Worm (Caenorhabditis elegans): ENCODE measurements around the gene T26C12.3.
"Not testable (repeated sequence)": the region's sequence is repeated elsewhere in the genome, so short reads cannot be mapped to it uniquely, and the experiment has no call there.

The T26C12.3 gene

DNA sequence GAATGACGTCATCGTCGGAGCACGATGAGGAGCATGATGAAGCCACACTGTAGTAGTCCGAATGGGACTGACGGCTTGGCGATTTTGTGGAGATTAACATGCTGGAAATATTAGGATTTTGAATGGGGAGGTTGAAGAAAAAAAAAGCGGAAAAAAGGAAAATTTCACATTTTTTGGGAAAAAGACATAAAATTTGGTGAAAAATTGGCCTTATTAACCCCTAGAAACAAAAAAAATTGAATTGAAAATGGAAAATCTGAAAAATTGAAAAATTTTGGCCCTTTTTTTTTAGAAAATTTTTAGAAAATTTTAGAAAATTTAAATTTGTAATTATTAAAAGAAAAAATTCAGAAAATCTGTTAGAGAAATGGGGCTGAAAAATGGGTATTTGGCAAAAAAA lies at the start of gene T26C12.3:
Gene T26C12.3 (minus strand): TSS at position 101 of the 400 bp plus-strand sequence.
- TF ChIP-seq unc-62 (GFP tag; optimal IDR thresholded peaks at IDR 0.05), result no peak

DNA sequence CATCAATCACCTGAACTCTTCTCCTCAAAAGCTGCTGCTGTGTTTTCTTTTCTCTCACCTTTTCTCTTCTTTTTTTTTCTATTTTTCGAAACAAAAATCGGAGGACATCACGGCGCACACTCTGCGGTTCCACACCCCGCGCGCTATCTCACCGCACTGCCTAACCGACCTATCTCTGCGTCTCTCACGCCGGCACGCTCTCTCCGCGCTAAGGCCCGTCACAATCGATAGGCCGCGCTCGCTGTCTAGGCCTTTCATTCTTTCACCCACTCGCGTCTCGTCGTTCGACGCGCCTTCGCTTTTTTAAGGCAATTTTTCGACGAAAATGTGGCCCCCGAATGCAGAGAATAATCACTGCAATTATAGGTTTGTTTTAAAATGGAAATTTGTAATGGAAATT lies 38.0 kb upstream of the T26C12.3 start, which contains the start of gene zip-11:
Gene zip-11 (plus strand): TSS at position 34 of the 400 bp plus-strand sequence.
- no peak for TF ChIP-seq unc-62 (GFP tag; optimal IDR thresholded peaks at IDR 0.05)

DNA sequence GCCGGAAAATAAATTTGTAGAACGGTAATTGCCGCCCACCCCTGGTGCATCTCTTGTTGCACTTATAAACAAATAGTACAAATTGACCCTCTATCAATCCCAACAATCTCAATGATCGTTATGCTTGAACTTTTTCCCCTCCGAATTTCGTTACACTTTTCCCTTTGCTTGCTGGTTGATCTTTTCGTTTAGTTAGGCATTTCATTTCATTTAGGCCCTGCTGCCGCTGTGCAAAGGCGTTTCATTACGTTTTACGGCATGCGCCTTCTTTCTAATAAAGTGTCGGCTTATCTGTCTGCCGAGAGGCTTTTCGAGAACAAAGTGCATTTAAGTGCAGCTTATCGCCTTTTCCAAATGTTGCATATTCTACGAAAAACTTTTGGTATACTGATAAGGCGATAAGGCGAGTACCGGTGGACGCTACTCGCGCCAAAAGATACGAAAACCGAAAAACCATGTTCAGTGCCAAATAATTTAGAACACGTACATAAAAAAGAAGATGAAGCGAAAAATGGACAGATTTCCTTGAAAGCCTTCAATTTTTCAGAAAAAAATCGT lies 37.5 kb upstream of the T26C12.3 start:
- no peak for TF ChIP-seq unc-62 (GFP tag; optimal IDR thresholded peaks at IDR 0.05)

DNA sequence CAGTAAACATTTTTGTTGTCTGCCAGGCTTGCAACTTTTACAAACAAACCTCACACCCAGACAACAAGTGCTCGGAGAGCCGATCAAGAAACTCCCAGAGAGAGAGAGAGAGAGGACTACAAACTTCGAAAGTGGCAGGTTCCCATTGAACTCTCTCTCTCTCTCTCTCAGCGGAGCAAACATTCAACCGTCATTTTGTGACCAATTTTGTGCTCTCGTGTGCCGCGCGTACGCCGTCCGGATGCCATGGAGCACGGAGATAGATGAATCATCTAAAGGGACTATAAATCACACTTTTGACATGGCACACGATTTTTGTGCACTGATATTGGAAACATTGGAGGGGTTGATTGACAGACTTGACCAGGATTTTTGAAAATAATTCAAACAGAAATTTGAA lies 35.7 kb upstream of the T26C12.3 start:
- no peak for TF ChIP-seq unc-62 (GFP tag; optimal IDR thresholded peaks at IDR 0.05)

DNA sequence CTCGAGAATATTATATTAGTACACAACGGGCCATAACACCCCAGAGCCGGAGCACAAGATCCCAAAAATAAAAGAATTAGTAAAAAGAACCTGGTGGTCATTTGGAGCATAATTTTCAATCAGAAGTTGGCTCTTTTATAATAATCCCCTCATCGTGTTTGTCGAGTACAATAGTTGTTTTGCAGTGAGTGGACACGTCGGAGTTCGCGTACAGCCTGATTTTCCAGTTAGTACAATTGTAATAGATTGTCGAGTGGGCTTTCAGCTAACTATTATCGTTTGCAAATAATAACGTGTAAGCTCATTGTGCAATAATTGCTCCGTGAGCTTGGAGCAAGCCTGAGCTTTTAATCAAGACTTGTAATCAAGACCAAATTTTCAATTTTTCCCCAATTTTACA lies 34.3 kb upstream of the T26C12.3 start, which contains the start of gene W08E12.9:
Gene W08E12.9 (minus strand): TSS at position 101 of the 400 bp plus-strand sequence.
- TF ChIP-seq unc-62 (GFP tag; optimal IDR thresholded peaks at IDR 0.05), result no peak

DNA sequence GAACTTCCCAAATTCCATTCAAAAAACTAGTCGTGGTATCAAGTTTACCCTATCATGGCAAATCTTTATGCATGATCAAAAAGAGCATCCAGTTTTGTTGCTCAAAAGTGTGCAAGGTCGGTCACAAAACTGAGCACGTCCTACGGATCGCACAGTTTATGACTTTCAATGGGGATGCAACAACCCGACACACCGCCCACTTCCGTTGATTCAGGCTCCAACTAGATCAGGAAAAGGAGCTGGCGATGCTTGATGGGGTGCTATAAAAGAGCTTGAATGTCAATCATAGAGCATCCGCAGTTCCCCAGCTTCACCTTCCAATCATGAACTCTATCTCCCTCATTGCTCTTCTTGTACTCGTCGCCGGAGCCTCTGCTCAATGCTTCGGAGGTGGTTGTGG lies 32.4 kb upstream of the T26C12.3 start, which contains the start of gene W08E12.2:
Gene W08E12.2 (plus strand): TSS at position 301 of the 400 bp plus-strand sequence.
- TF ChIP-seq unc-62 (GFP tag; optimal IDR thresholded peaks at IDR 0.05), result no peak

DNA sequence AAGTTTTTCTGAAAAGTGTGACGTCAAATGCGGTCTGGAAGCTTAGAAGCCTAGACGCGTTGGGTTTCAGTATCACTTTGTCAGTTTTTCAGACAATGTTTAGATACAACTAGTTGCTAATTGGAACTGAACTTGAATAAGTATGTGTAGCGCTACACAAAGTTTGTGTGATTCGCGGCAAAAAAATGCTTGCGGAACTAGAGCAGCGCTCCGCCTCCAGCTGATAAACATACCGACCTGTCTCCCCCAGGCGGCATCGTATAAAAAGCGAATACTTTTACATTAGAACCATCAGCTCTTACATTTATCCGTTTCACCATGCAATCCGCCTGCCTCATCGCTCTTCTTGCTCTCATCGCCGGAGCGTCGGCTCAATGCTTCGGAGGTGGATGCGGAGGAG lies 30.5 kb upstream of the T26C12.3 start, which contains the start of gene idpp-12:
Gene idpp-12 (plus strand): TSS at position 301 of the 400 bp plus-strand sequence.
- not testable (repeated sequence) for TF ChIP-seq unc-62 (GFP tag; optimal IDR thresholded peaks at IDR 0.05)

DNA sequence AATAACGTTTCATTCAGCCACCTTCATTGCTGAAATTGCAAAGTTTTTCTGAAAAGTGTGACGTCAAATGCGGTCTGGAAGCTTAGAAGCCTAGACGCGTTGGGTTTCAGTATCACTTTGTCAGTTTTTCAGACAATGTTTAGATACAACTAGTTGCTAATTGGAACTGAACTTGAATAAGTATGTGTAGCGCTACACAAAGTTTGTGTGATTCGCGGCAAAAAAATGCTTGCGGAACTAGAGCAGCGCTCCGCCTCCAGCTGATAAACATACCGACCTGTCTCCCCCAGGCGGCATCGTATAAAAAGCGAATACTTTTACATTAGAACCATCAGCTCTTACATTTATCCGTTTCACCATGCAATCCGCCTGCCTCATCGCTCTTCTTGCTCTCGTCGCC lies 28.9 kb upstream of the T26C12.3 start, which contains the start of gene W08E12.4:
Gene W08E12.4 (plus strand): TSS at position 301 of the 400 bp plus-strand sequence.
- TF ChIP-seq unc-62 (GFP tag; optimal IDR thresholded peaks at IDR 0.05), result not testable (repeated sequence)

DNA sequence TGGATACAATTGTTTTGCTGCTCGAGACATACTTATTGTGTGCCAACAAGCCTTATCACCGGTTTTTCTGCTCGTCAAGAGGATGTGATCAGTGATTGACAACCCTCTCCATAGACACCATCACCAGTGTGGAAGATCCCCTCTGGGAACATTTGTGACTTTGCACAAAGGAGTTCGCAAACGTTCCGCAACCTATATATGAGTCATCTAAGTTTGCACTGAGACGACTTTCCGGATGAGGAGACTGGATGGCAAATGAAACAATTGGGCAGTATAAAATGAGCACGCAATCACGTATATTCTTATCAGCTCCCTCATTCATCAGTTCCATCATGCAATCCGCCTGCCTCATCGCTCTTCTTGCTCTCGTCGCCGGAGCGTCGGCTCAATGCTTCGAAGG lies 27.3 kb upstream of the T26C12.3 start, which contains the start of gene W08E12.5:
Gene W08E12.5 (plus strand): TSS at position 301 of the 400 bp plus-strand sequence.
- TF ChIP-seq unc-62 (GFP tag; optimal IDR thresholded peaks at IDR 0.05), result no peak

DNA sequence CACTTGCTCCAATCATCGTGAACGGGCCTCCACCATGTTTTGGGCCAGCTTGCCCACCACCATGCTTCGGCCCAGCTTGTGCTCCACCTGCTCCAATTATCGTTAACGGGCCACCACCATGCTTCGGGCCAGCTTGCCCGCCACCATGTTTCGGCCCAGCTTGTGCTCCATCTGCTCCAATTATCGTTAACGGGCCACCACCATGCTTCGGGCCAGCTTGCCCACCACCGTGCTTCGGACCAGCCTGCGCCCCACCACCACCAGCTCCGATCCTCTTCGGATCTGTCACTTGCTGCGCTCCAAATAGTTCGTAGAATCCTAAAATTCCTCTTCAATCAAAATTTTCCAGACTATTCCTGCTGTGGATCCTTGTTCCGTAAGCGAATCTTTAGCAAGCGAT lies 26.0 kb upstream of the T26C12.3 start:
- TF ChIP-seq unc-62 (GFP tag; optimal IDR thresholded peaks at IDR 0.05), result no peak

DNA sequence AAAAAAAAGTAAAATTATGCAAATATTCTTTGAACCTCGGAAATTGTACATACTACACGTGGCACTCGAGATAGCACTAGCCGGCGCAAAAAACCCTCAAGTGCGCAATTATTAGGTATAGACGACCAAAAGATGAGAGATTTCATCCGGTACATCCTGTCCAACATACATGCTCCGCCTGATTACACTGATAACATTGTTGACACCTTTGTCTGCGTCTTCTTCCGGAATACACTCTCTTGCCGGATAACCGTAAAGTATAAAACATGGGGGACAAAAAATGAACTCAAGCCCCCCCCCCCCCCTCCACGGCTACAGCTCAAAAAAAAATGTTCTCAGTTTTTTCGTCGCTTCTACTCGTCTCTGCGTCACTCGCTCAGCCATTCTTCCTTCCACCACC lies 25.1 kb upstream of the T26C12.3 start, which contains the start of gene W08E12.6:
Gene W08E12.6 (plus strand): TSS at position 301 of the 400 bp plus-strand sequence.
- no peak for TF ChIP-seq unc-62 (GFP tag; optimal IDR thresholded peaks at IDR 0.05)

DNA sequence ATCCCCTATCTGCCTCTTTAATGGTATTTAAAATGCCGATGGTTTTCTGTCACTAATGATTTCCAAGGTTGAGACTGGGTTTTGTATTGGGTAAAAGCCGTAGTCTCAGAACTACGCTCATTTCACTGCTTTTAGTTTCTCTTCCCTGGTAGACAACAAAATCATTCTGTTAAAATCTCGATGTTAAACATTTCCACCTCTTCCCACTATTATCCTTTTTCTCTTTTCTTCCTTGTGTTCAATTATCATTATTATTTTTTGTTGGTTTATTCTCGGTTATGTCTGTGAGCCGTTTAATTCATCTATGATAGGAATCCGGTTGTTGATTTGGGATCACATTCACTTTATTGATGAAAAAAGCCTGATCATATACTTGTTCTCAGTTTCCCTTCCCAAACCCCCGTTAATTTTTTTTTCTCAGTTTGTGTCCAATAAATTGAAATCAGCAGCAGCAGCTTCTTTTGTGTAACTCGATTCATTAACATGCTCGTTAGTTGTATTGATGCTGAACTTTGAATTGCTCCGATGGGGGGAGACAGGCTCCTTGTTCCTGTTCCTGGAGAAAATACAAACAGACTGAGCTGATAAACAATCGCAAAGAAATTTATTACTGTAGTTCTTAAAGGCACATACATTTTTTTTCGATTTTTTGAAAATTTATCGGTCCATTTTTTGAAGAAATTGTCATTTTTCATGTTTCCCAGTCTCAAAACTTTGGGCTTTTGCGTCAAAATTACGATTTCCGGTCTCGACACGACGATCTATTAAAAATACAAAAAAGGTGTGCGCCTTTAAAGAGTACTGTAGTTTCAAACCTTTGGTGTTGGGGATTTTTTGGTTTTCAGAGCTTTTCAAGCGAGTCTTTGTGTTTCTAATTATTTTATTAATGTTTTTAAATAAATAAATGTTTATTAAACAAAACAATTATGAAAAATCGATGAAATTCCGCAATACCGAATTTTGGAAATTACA lies 23.7 kb upstream of the T26C12.3 start:
- no peak for TF ChIP-seq unc-62 (GFP tag; optimal IDR thresholded peaks at IDR 0.05)

DNA sequence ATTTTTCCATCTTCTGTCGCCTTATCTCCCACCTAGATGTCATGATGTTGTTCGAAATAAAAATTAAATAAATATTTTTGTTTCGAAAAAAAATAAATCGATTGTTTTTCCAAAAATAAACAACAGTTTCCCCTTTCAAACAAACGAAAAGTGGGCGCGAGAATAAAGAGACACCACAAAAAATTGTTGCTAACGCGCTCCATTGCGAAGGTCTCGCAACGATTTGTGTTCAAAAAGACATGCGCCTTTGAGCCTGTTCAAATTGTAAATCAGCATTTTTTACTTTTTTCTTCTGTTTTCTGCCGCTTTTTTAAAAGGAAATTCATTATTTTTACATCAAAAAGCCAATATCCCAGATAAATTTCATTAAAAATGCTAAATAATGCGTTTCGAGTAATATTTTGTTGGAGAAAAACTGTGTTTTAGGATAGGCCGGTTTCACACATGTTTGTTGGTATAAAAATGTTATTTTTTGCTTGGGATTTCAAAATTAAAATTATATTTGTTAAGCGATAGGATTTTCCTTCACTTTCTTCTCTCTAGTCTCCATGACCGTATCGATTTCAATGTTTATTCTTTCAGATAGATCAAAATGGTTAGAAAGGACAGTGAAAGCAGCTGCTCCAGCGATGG lies 21.5 kb upstream of the T26C12.3 start, which contains the start of gene W08E12.7:
Gene W08E12.7 (plus strand): TSS at position 583 of the 633 bp plus-strand sequence.
- no peak for TF ChIP-seq unc-62 (GFP tag; optimal IDR thresholded peaks at IDR 0.05)

DNA sequence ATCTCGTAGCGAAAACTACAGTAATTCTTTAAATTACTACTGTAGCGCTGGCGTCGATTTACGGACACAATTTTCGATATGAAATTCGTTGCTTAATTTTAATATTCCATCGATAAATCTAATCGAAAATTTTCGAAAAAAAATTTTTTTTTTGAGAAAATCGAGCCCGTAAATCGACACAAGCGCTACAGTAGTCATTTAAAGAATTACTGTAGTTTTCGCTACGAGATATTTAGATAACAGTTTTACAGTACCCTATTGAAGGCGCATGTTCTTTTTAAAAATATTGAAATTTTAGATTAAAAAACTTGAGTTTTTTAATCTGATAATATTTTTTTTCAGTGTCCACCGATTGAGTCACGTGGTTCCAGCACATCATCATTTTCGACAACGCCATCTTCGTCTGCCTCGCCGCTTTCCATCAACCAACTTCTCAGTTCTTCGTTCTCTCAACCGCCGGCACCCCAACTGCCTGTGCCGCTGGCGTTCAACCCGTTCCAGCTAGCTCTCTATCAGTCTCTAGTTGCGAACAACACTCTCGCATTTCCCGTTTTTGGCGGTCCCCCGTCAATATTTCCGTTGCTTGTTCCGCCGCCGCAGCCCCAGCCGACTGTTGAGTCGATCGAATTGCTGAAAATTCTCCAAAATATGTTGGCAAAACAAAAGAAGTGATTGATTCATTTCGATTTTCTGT lies 20.8 kb upstream of the T26C12.3 start:
- no peak for TF ChIP-seq unc-62 (GFP tag; optimal IDR thresholded peaks at IDR 0.05)

DNA sequence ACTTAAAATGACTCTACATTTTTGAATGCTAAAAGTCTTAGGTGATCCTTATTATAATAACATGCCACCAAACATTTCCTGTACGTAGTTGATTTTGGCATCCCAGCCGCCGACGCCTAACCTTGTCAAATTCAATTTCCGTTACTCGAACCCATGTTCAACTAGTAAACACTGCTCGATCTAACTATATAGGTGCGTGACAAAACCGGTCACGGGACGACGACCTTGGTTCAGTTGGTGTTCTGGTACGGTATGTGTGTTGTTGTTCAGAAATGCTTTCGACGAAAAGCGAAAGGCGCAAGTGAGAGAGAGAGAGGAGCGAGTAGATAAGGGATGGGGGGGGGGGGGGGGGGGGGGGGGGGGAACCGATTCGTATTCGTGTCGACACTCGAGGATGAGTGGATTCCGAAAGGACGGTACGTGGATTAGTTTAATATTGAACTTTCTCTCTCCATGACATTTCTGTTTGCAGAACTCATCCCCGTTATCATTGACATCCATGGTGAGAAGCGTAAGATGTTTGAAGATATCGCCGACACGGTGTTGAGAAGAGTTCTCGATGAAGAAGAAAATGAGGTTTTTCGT lies 18.9 kb upstream of the T26C12.3 start, which contains the start of gene W08E12.8:
Gene W08E12.8 (plus strand): TSS at position 395 of the 585 bp plus-strand sequence.
- TF ChIP-seq unc-62 (GFP tag; optimal IDR thresholded peaks at IDR 0.05), result no peak
